Worm (Caenorhabditis elegans): ENCODE measurements around the gene gly-9.

DNA sequence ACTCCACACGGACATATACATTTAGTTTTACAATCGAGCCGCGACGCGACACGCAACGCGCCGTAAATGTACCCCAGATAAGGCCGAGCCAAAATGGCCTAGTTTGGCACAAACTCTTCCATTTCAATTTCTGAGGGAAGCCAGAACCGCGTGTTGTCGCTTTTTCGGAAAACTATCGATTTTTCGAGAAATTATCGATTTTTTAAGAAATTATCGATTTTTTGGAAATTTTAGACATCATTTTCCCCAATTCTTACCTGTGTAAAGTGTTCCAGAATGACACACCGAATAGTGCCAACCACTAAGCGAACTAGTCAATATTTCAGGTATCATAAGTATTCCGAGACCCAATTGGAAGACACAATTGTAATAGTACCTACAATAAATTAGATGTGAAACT lies 59.0 kb downstream of the gly-9 start:
- no peak for TF ChIP-seq unc-130 (GFP tag; optimal IDR thresholded peaks at IDR 0.05)
- TF ChIP-seq F52B5.7 (tag; optimal IDR thresholded peaks at IDR 0.05): no peak
- no peak for TF ChIP-seq hmg-1.2 (GFP tag; IDR thresholded peaks at IDR 0.05)
- no peak for TF ChIP-seq mes-4 (tag; optimal IDR thresholded peaks at IDR 0.05)
- TF ChIP-seq rpc-1 (optimal IDR thresholded peaks at IDR 0.05): no peak
- TF ChIP-seq rpc-1 (tag; optimal IDR thresholded peaks at IDR 0.05): no peak
- no peak for TF ChIP-seq efl-1 (GFP tag; optimal IDR thresholded peaks at IDR 0.05)
- TF ChIP-seq chd-7 (tag; optimal IDR thresholded peaks at IDR 0.05): no peak
- TF ChIP-seq pha-4 (tag; optimal IDR thresholded peaks at IDR 0.05): no peak
- no peak for TF ChIP-seq sea-2 (GFP tag; IDR thresholded peaks at IDR 0.05)
- no peak for TF ChIP-seq ets-4 (GFP tag; optimal IDR thresholded peaks at IDR 0.05)
- TF ChIP-seq nfya-1 (tag; optimal IDR thresholded peaks at IDR 0.05; ENCODE audit: borderline replicate concordance, insufficient read depth): no peak
- TF ChIP-seq dpl-1 (GFP tag; optimal IDR thresholded peaks at IDR 0.05): no peak
- TF ChIP-seq hrde-1 (tag; optimal IDR thresholded peaks at IDR 0.05; ENCODE audit: borderline replicate concordance): no peak
